Fruit fly (Drosophila melanogaster) whole organism, embryonic: ENCODE measurements around the gene Lamtor4.

ENCODE experiments used
- Abd-B ChIP-seq: fragments of 200-800 bp; sonication (Bioruptor generic); optimal IDR thresholded peaks from 2 replicates; lab custom pipeline; 2018; ENCODE audit warnings: missing biosample characterization, mild to moderate bottlenecking, missing genetic modification characterization, moderate library complexity
- Ada2b ChIP-seq: fragments of 200-800 bp; sonication (Bioruptor generic); IDR thresholded peaks from 2 replicates; pipeline ENCODE4 v1.3.6; 2022; ENCODE audit warnings: missing biosample characterization, missing genetic modification characterization
- Adf1 ChIP-seq: fragments of 200-800 bp; sonication (Bioruptor generic); IDR thresholded peaks from 2 replicates; pipeline ENCODE4 v1.3.6; 2022; ENCODE audit warnings: missing biosample characterization, missing genetic modification characterization
- Awh ChIP-seq: fragments of 200-800 bp; sonication (Bioruptor generic); IDR thresholded peaks from 2 replicates; pipeline ENCODE4, ENCODE4 v1.3.6; 2022; ENCODE audit warnings: missing biosample characterization, missing genetic modification characterization
- B-H1 ChIP-seq: fragments of 200-800 bp; sonication (Bioruptor generic); IDR thresholded peaks from 3 replicates; pipeline ENCODE4 v1.3.6; 2022; ENCODE audit warnings: missing biosample characterization, missing genetic modification characterization
- B-H2 ChIP-seq: fragments of 200-800 bp; sonication (Bioruptor generic); optimal IDR thresholded peaks from 2 replicates; lab custom pipeline; 2018; ENCODE audit warnings: missing biosample characterization, mild to moderate bottlenecking, missing genetic modification characterization
- CG10543 ChIP-seq: fragments of 200-800 bp; sonication (Bioruptor generic); optimal IDR thresholded peaks from 3 replicates; lab custom pipeline; 2017; ENCODE audit warnings: missing biosample characterization, mild to moderate bottlenecking, missing genetic modification characterization, moderate library complexity
- CG12744 ChIP-seq: fragments of 200-800 bp; sonication (Bioruptor generic); optimal IDR thresholded peaks from 2 replicates; lab custom pipeline; 2016; ENCODE audit warnings: missing biosample characterization, missing genetic modification characterization
- CG14860 ChIP-seq: fragments of 200-800 bp; sonication (Bioruptor generic); IDR thresholded peaks from 3 replicates; pipeline ENCODE4 v1.3.6; 2022; ENCODE audit warnings: missing biosample characterization, missing genetic modification characterization; ENCODE audit not compliant: partially characterized antibody
- CG1603 ChIP-seq: fragments of 200-800 bp; sonication (Bioruptor generic); optimal IDR thresholded peaks from 2 replicates; lab custom pipeline; 2019; ENCODE audit warnings: missing biosample characterization, mild to moderate bottlenecking, missing genetic modification characterization, moderate library complexity
- CG16779 ChIP-seq: fragments of 200-800 bp; sonication (Bioruptor generic); IDR thresholded peaks from 2 replicates; pipeline ENCODE4 v1.3.6; 2022; ENCODE audit warnings: missing biosample characterization, missing genetic modification characterization
- CG16815 ChIP-seq: fragments of 200-800 bp; sonication (Bioruptor generic); optimal IDR thresholded peaks from 3 replicates; lab custom pipeline; 2017; ENCODE audit warnings: missing biosample characterization, mild to moderate bottlenecking, missing genetic modification characterization
- CG17186 ChIP-seq: fragments of 200-800 bp; sonication (Bioruptor generic); optimal IDR thresholded peaks from 3 replicates; lab custom pipeline; 2017; ENCODE audit warnings: missing biosample characterization, missing genetic modification reagents, missing genetic modification characterization
- CG17361 ChIP-seq: fragments of 200-800 bp; sonication (Bioruptor generic); IDR thresholded peaks from 3 replicates; pipeline ENCODE4 v1.3.6; 2022; ENCODE audit warnings: missing biosample characterization, missing genetic modification characterization
- CG17912 ChIP-seq: fragments of 200-800 bp; sonication (Bioruptor generic); optimal IDR thresholded peaks from 2 replicates; lab custom pipeline; 2018; ENCODE audit warnings: missing biosample characterization, mild to moderate bottlenecking, missing genetic modification characterization
- CG1792 ChIP-seq: fragments of 200-800 bp; sonication (Bioruptor generic); optimal IDR thresholded peaks from 2 replicates; lab custom pipeline; 2016; ENCODE audit warnings: missing biosample characterization, missing genetic modification characterization
- CG31388 ChIP-seq: fragments of 200-800 bp; sonication (Bioruptor generic); optimal IDR thresholded peaks from 2 replicates; lab custom pipeline; 2016; ENCODE audit warnings: missing biosample characterization, missing genetic modification characterization
- CG3407 ChIP-seq: fragments of 200-800 bp; sonication (Bioruptor generic); optimal IDR thresholded peaks from 2 replicates; lab custom pipeline; 2018; ENCODE audit warnings: missing biosample characterization, mild to moderate bottlenecking, missing genetic modification characterization
- CG4707 ChIP-seq: fragments of 200-800 bp; sonication (Bioruptor generic); optimal IDR thresholded peaks from 2 replicates; lab custom pipeline; 2018; ENCODE audit warnings: missing biosample characterization, mild to moderate bottlenecking, missing genetic modification characterization, moderate library complexity
- CG8281 ChIP-seq: fragments of 200-800 bp; sonication (Bioruptor generic); optimal IDR thresholded peaks from 2 replicates; lab custom pipeline; 2018; ENCODE audit warnings: missing biosample characterization, mild to moderate bottlenecking, missing genetic modification characterization, moderate library complexity
- CoRest ChIP-seq: fragments of 200-800 bp; sonication (Bioruptor generic); optimal IDR thresholded peaks from 3 replicates; lab custom pipeline; 2018; ENCODE audit warnings: missing biosample characterization, mild to moderate bottlenecking, missing genetic modification characterization, moderate library complexity
- Dll ChIP-seq: fragments of 200-800 bp; sonication (Bioruptor generic); IDR thresholded peaks from 4 replicates; pipeline ENCODE4 v1.3.6; 2022; ENCODE audit warnings: missing biosample characterization, missing genetic modification characterization; ENCODE audit not compliant: partially characterized antibody
- Fer2 ChIP-seq: fragments of 200-800 bp; sonication (Bioruptor generic); optimal IDR thresholded peaks from 2 replicates; lab custom pipeline; 2018; ENCODE audit warnings: missing biosample characterization, mild to moderate bottlenecking, missing genetic modification characterization, moderate library complexity
- Gug ChIP-seq: fragments of 200-800 bp; sonication (Bioruptor generic); IDR thresholded peaks from 4 replicates; pipeline ENCODE4 v1.3.6; 2022; ENCODE audit warnings: missing biosample characterization, missing genetic modification characterization
- Hsf ChIP-seq: fragments of 200-800 bp; sonication (Bioruptor generic); optimal IDR thresholded peaks from 3 replicates; lab custom pipeline; 2016; ENCODE audit warnings: missing biosample characterization, missing genetic modification characterization
- Jarid2 ChIP-seq: fragments of 200-800 bp; sonication (Bioruptor generic); optimal IDR thresholded peaks from 3 replicates; lab custom pipeline; 2017; ENCODE audit warnings: mild to moderate bottlenecking, missing biosample characterization, missing genetic modification reagents, missing genetic modification characterization
- NK7.1 ChIP-seq: fragments of 200-800 bp; sonication (Bioruptor generic); optimal IDR thresholded peaks from 3 replicates; lab custom pipeline; 2016; ENCODE audit warnings: missing biosample characterization, missing genetic modification characterization
- Nf-YA ChIP-seq: fragments of 200-800 bp; sonication (Bioruptor generic); IDR thresholded peaks from 2 replicates; pipeline ENCODE4 v1.3.6; 2022; ENCODE audit warnings: missing biosample characterization, missing genetic modification characterization
- Sin3A ChIP-seq: fragments of >200 bp; optimal IDR thresholded peaks from 2 replicates; lab custom pipeline; 2018
- YL-1 ChIP-seq: fragments of 200-800 bp; sonication (Bioruptor generic); optimal IDR thresholded peaks from 3 replicates; lab custom pipeline; 2017; ENCODE audit warnings: missing biosample characterization, mild to moderate bottlenecking, missing genetic modification characterization
- ab ChIP-seq: fragments of 200-800 bp; sonication (Bioruptor generic); optimal IDR thresholded peaks from 2 replicates; lab custom pipeline; 2016; ENCODE audit warnings: missing biosample characterization, missing genetic modification characterization
- chif ChIP-seq, 2 experiments: fragments of 200-800 bp; sonication (Bioruptor generic); optimal IDR thresholded peaks; 3 replicates each; lab custom pipeline; 2016; ENCODE audit warnings: missing biosample characterization in 2 of 2, missing genetic modification characterization in 2 of 2
- dan ChIP-seq: fragments of 200-800 bp; sonication (Bioruptor generic); IDR thresholded peaks from 2 replicates; pipeline ENCODE4 v1.3.6; 2022; ENCODE audit warnings: missing biosample characterization, missing genetic modification characterization
- esg ChIP-seq: fragments of 200-800 bp; sonication (Bioruptor generic); conservative IDR thresholded peaks from 2 replicates; pipeline ENCODE4 v1.3.6; 2022; ENCODE audit warnings: missing biosample characterization, missing genetic modification characterization
- exex ChIP-seq: fragments of 200-800 bp; sonication (Bioruptor generic); optimal IDR thresholded peaks from 4 replicates; lab custom pipeline; 2018; ENCODE audit warnings: missing biosample characterization, mild to moderate bottlenecking, missing genetic modification characterization, moderate library complexity
- fd64A ChIP-seq: fragments of 200-800 bp; sonication (Bioruptor generic); optimal IDR thresholded peaks from 3 replicates; lab custom pipeline; 2018; ENCODE audit warnings: missing biosample characterization, mild to moderate bottlenecking, missing genetic modification characterization
- gem ChIP-seq: fragments of 200-800 bp; sonication (Bioruptor generic); optimal IDR thresholded peaks from 2 replicates; lab custom pipeline; 2019; ENCODE audit warnings: missing biosample characterization, mild to moderate bottlenecking, missing genetic modification characterization, moderate library complexity
- gro ChIP-seq: fragments of 200-800 bp; sonication (Bioruptor generic); optimal IDR thresholded peaks from 2 replicates; lab custom pipeline; 2016; ENCODE audit warnings: missing biosample characterization, missing genetic modification characterization
- gsb ChIP-seq: fragments of 200-800 bp; sonication (Bioruptor generic); IDR thresholded peaks from 2 replicates; pipeline ENCODE4 v1.3.6; 2022; ENCODE audit warnings: missing biosample characterization, missing genetic modification characterization
- hbn ChIP-seq: fragments of 200-800 bp; sonication (Bioruptor generic); IDR thresholded peaks from 2 replicates; pipeline ENCODE4 v1.3.6; 2022; ENCODE audit warnings: missing biosample characterization, missing genetic modification characterization; ENCODE audit not compliant: partially characterized antibody
- inv ChIP-seq: fragments of 200-800 bp; sonication (Bioruptor generic); IDR thresholded peaks from 2 replicates; pipeline ENCODE4 v1.3.6; 2022; ENCODE audit warnings: missing biosample characterization, missing genetic modification characterization; ENCODE audit not compliant: partially characterized antibody
- ken ChIP-seq: fragments of 200-800 bp; sonication (Bioruptor generic); IDR thresholded peaks from 3 replicates; pipeline ENCODE4 v1.3.6; 2022; ENCODE audit warnings: missing biosample characterization, missing genetic modification characterization
- lilli ChIP-seq: fragments of 200-800 bp; sonication (Bioruptor generic); optimal IDR thresholded peaks from 3 replicates; lab custom pipeline; 2016; ENCODE audit warnings: missing biosample characterization, missing genetic modification characterization
- maf-S ChIP-seq: fragments of 200-800 bp; sonication (Bioruptor generic); optimal IDR thresholded peaks from 2 replicates; lab custom pipeline; 2016; ENCODE audit warnings: missing biosample characterization, missing genetic modification characterization
- mld ChIP-seq: fragments of 200-800 bp; sonication (Bioruptor generic); IDR thresholded peaks from 3 replicates; pipeline ENCODE4 v1.3.6; 2022; ENCODE audit warnings: missing biosample characterization, missing genetic modification characterization; ENCODE audit not compliant: partially characterized antibody
- pb ChIP-seq: fragments of 200-800 bp; sonication (Bioruptor generic); optimal IDR thresholded peaks from 3 replicates; lab custom pipeline; 2016; ENCODE audit warnings: missing biosample characterization, missing genetic modification characterization
- pfk ChIP-seq: fragments of 200-800 bp; sonication (Bioruptor generic); optimal IDR thresholded peaks from 2 replicates; lab custom pipeline; 2018; ENCODE audit warnings: missing biosample characterization, mild to moderate bottlenecking, missing genetic modification characterization, moderate library complexity
- stwl ChIP-seq: fragments of 200-800 bp; sonication (Bioruptor generic); optimal IDR thresholded peaks from 3 replicates; lab custom pipeline; 2018; ENCODE audit warnings: missing biosample characterization, mild to moderate bottlenecking, missing genetic modification characterization, moderate library complexity
- toy ChIP-seq: fragments of 200-800 bp; sonication (Bioruptor generic); IDR thresholded peaks from 2 replicates; pipeline ENCODE4 v1.3.6; 2022; ENCODE audit warnings: missing biosample characterization, missing genetic modification characterization
- unc-4 ChIP-seq: fragments of 200-800 bp; sonication (Bioruptor generic); IDR thresholded peaks from 2 replicates; pipeline ENCODE4 v1.3.6; 2022; ENCODE audit warnings: missing biosample characterization, missing genetic modification characterization; ENCODE audit not compliant: partially characterized antibody

Gene Lamtor4

DNA sequence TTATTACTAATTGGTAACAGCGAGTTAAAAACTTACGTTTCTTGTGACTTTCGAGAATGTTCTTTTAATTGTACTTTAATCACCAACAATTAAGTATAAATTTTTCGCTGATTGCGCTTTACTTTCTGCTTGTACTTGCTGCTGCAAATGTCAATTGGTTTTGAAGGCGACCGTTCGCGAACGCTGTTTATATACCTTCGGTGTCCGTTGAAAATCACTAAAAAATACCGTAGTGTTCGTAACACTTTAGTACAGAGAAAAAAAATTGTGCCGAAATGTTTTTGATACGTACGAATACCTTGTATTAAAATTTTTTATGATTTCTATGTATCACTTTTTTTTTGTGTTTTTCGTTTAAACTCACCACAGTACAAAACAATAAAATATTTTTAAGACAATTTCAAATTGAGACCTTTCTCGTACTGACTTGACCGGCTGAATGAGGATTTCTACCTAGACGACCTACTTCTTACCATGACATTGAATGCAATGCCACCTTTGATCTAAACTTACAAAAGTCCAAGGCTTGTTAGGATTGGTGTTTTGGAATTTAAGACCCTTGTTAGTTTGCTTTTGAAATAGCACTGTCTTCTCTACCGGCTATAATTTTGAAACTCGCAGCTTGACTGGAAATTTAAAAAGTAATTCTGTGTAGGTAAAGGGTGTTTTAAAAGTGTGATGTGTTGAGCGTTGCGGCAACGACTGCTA is 5.9 kb downstream of the Lamtor4 start, which contains the start of gene Ubi-p63E (continued):
- TF ChIP-seq pb (GFP tag; lab: Kevin White, UChicago) = peak; percentile 60
- peak; percentile 79 for TF ChIP-seq gem (tag; lab: Kevin White, UChicago)
- TF ChIP-seq dan = no peak
- peak; percentile 51 for TF ChIP-seq CG1792 (GFP tag; lab: Kevin White, UChicago)
- no peak for TF ChIP-seq CG14860 (GFP tag; lab: Robert Waterston, UW)
- no peak for TF ChIP-seq CG17361 (GFP tag; lab: Robert Waterston, UW)
- TF ChIP-seq CG16779 (GFP tag; lab: Robert Waterston, UW) = no peak
- TF ChIP-seq hbn (GFP tag; lab: Robert Waterston, UW) = no peak
- TF ChIP-seq Hsf (GFP tag; lab: Kevin White, UChicago) = peak; percentile 73
- TF ChIP-seq B-H2 = peak; percentile 82
- peak; percentile 40; the same call in 2 of the 4 replicates for TF ChIP-seq Gug (GFP tag; lab: Robert Waterston, UW)
- TF ChIP-seq Nf-YA (GFP tag; lab: Robert Waterston, UW) = no peak
- peak; percentile 62 for TF ChIP-seq gro (GFP tag; lab: Kevin White, UChicago)
- peak; percentile 22 for TF ChIP-seq stwl
- peak; percentile 67 for TF ChIP-seq Abd-B (GFP tag; lab: Kevin White, UChicago)
- peak; percentile 80 for TF ChIP-seq CG10543 (GFP tag; lab: Kevin White, UChicago)
- TF ChIP-seq exex (tag; lab: Kevin White, UChicago) = peak; percentile 90
- TF ChIP-seq esg = no peak
- TF ChIP-seq CG1603 = peak; percentile 29
- peak; percentile 31 for TF ChIP-seq CG4707 (GFP tag; lab: Kevin White, UChicago)
- TF ChIP-seq inv (GFP tag; lab: Robert Waterston, UW) = no peak
- TF ChIP-seq mld (GFP tag; lab: Robert Waterston, UW) = no peak
- TF ChIP-seq CG8281 (tag; lab: Kevin White, UChicago) = peak; percentile 26
- TF ChIP-seq ken (GFP tag; lab: Robert Waterston, UW) = no peak
- TF ChIP-seq Awh (GFP tag; lab: Robert Waterston, UW) = no peak
- TF ChIP-seq CG17186 = no peak
- peak; percentile 13 for TF ChIP-seq ab (GFP tag; lab: Kevin White, UChicago)
- TF ChIP-seq CG17912 (GFP tag; lab: Kevin White, UChicago) = peak; percentile 88
- peak; percentile 64 for TF ChIP-seq CG12744 (GFP tag; lab: Kevin White, UChicago)
- TF ChIP-seq toy (GFP tag; lab: Robert Waterston, UW) = no peak
- peak; percentile 44 for TF ChIP-seq NK7.1 (GFP tag; lab: Kevin White, UChicago)
- no peak for TF ChIP-seq B-H1 (GFP tag; lab: Robert Waterston, UW)
- TF ChIP-seq Jarid2 (GFP tag; lab: Kevin White, UChicago) = peak; percentile 64
- TF ChIP-seq CG3407 (GFP tag; lab: Kevin White, UChicago) = peak; percentile 22
- peak; percentile 56 for TF ChIP-seq Fer2 (tag; lab: Kevin White, UChicago)
- TF ChIP-seq Adf1 (GFP tag; lab: Robert Waterston, UW) = no peak
- no peak for TF ChIP-seq Sin3A
- peak; percentile 27 for TF ChIP-seq maf-S (GFP tag; lab: Kevin White, UChicago)
- TF ChIP-seq unc-4 (GFP tag; lab: Robert Waterston, UW) = no peak
- no peak for TF ChIP-seq gsb (GFP tag; lab: Robert Waterston, UW)
- TF ChIP-seq chif (GFP tag; optimal IDR thresholded peaks at IDR 0.05; lab: Kevin White, UChicago) = peak; percentile 60 to 61
- peak; percentile 57 for TF ChIP-seq CG16815 (GFP tag; lab: Kevin White, UChicago)
- TF ChIP-seq pfk (GFP tag; lab: Kevin White, UChicago) = peak; percentile 34
- peak; percentile 86 for TF ChIP-seq YL-1
- peak; percentile 74 for TF ChIP-seq CoRest
- no peak for TF ChIP-seq CG31388
- no peak for TF ChIP-seq Dll
- TF ChIP-seq Ada2b (GFP tag; lab: Robert Waterston, UW) = no peak
- TF ChIP-seq fd64A = no peak
- peak; percentile 4 for TF ChIP-seq lilli
